Fruit fly (Drosophila melanogaster) whole organism, embryonic: ENCODE measurements around the gene CG13008.

Experiments used
- Atf6 ChIP-seq: fragments of 200-800 bp; sonication (Bioruptor generic); IDR thresholded peaks from 2 replicates; pipeline ENCODE4 v1.3.6; 2022; ENCODE audit warnings: missing biosample characterization, missing genetic modification characterization
- CG11398 ChIP-seq: fragments of 200-800 bp; sonication (Bioruptor generic); optimal IDR thresholded peaks from 2 replicates; lab custom pipeline; 2016; ENCODE audit warnings: missing biosample characterization, missing genetic modification characterization
- CG13775 ChIP-seq: fragments of 200-800 bp; sonication (Bioruptor generic); optimal IDR thresholded peaks from 3 replicates; lab custom pipeline; 2017; ENCODE audit warnings: missing biosample characterization, mild to moderate bottlenecking, missing genetic modification characterization
- CG14965 ChIP-seq: fragments of 200-800 bp; sonication (Bioruptor generic); optimal IDR thresholded peaks from 2 replicates; lab custom pipeline; 2016; ENCODE audit warnings: missing biosample characterization, missing genetic modification characterization, borderline replicate concordance
- CG15073 ChIP-seq: fragments of 200-800 bp; sonication (Bioruptor generic); optimal IDR thresholded peaks from 2 replicates; lab custom pipeline; 2016; ENCODE audit warnings: missing biosample characterization, missing genetic modification characterization
- CG1529 ChIP-seq: fragments of 200-800 bp; sonication (Bioruptor generic); optimal IDR thresholded peaks from 3 replicates; lab custom pipeline; 2018; ENCODE audit warnings: missing biosample characterization, missing genetic modification characterization
- CG15479 ChIP-seq: fragments of 200-800 bp; sonication (Bioruptor generic); optimal IDR thresholded peaks from 3 replicates; lab custom pipeline; 2019; ENCODE audit warnings: missing biosample characterization, mild to moderate bottlenecking, missing genetic modification characterization, moderate library complexity
- CG17385 ChIP-seq: fragments of 200-800 bp; sonication (Bioruptor generic); optimal IDR thresholded peaks from 3 replicates; lab custom pipeline; 2018; ENCODE audit warnings: missing biosample characterization, mild to moderate bottlenecking, missing genetic modification characterization
- CG1792 ChIP-seq: fragments of 200-800 bp; sonication (Bioruptor generic); optimal IDR thresholded peaks from 2 replicates; lab custom pipeline; 2016; ENCODE audit warnings: missing biosample characterization, missing genetic modification characterization
- CG32532 ChIP-seq: fragments of 200-800 bp; sonication (Bioruptor generic); IDR thresholded peaks from 2 replicates; pipeline ENCODE4 v1.3.6; 2022; ENCODE audit warnings: missing biosample characterization, missing genetic modification characterization
- CG33213 ChIP-seq: fragments of 200-800 bp; sonication (Bioruptor generic); optimal IDR thresholded peaks from 3 replicates; lab custom pipeline; 2016; ENCODE audit warnings: missing biosample characterization, missing genetic modification characterization
- CG34224 ChIP-seq: fragments of 200-800 bp; sonication (Bioruptor generic); IDR thresholded peaks from 3 replicates; pipeline ENCODE4 v1.3.6; 2022; ENCODE audit warnings: missing biosample characterization, missing genetic modification characterization; ENCODE audit not compliant: partially characterized antibody
- CG4730 ChIP-seq: fragments of 200-800 bp; sonication (Bioruptor generic); IDR thresholded peaks from 2 replicates; pipeline ENCODE4 v1.3.6; 2022; ENCODE audit warnings: missing biosample characterization, missing genetic modification characterization
- CG6175 ChIP-seq: fragments of 200-800 bp; sonication (Bioruptor generic); IDR thresholded peaks from 3 replicates; pipeline ENCODE4 v1.3.6; 2022; ENCODE audit warnings: missing biosample characterization, missing genetic modification characterization
- CG6854 ChIP-seq: fragments of 200-800 bp; sonication (Bioruptor generic); optimal IDR thresholded peaks from 3 replicates; lab custom pipeline; 2017; ENCODE audit warnings: missing biosample characterization, mild to moderate bottlenecking, missing genetic modification characterization
- CG7786 ChIP-seq: fragments of 200-800 bp; sonication (Bioruptor generic); optimal IDR thresholded peaks from 2 replicates; lab custom pipeline; 2016; ENCODE audit warnings: missing biosample characterization, missing genetic modification characterization
- CG7963 ChIP-seq: fragments of 200-800 bp; sonication (Bioruptor generic); IDR thresholded peaks from 3 replicates; pipeline ENCODE4 v1.3.6; 2022; ENCODE audit warnings: missing biosample characterization, missing genetic modification characterization; ENCODE audit not compliant: partially characterized antibody
- CG9876 ChIP-seq: fragments of 200-800 bp; sonication (Bioruptor generic); optimal IDR thresholded peaks from 2 replicates; lab custom pipeline; 2016; ENCODE audit warnings: missing biosample characterization, missing genetic modification characterization
- CoRest ChIP-seq: fragments of 200-800 bp; sonication (Bioruptor generic); optimal IDR thresholded peaks from 3 replicates; lab custom pipeline; 2018; ENCODE audit warnings: missing biosample characterization, mild to moderate bottlenecking, missing genetic modification characterization, moderate library complexity
- Doc2 ChIP-seq: fragments of 200-800 bp; sonication (Bioruptor generic); IDR thresholded peaks from 2 replicates; pipeline ENCODE4 v1.3.6; 2022; ENCODE audit warnings: missing biosample characterization, missing genetic modification characterization
- ERR ChIP-seq: fragments of 200-800 bp; sonication (Bioruptor generic); optimal IDR thresholded peaks from 2 replicates; lab custom pipeline; 2016; ENCODE audit warnings: missing biosample characterization, missing genetic modification characterization
- Fer1 ChIP-seq: fragments of 200-800 bp; sonication (Bioruptor generic); optimal IDR thresholded peaks from 2 replicates; lab custom pipeline; 2017; ENCODE audit warnings: missing biosample characterization, mild to moderate bottlenecking, missing genetic modification characterization
- Hand ChIP-seq: fragments of 200-800 bp; sonication (Bioruptor generic); optimal IDR thresholded peaks from 2 replicates; lab custom pipeline; 2017; ENCODE audit warnings: mild to moderate bottlenecking, missing biosample characterization, missing genetic modification reagents, missing genetic modification characterization
- Neu2 ChIP-seq: fragments of 200-800 bp; sonication (Bioruptor generic); optimal IDR thresholded peaks from 3 replicates; lab custom pipeline; 2016; ENCODE audit warnings: missing biosample characterization, missing genetic modification characterization, borderline replicate concordance
- Nf-YC ChIP-seq: fragments of 200-800 bp; optimal IDR thresholded peaks from 3 replicates; lab custom pipeline; 2019; ENCODE audit warnings: missing biosample characterization, mild to moderate bottlenecking, missing genetic modification characterization, moderate library complexity
- PHDP ChIP-seq: fragments of 200-800 bp; sonication (Bioruptor generic); optimal IDR thresholded peaks from 3 replicates; lab custom pipeline; 2018; ENCODE audit warnings: missing biosample characterization, mild to moderate bottlenecking, missing genetic modification characterization, moderate library complexity
- TFAM ChIP-seq: fragments of 200-800 bp; sonication (Bioruptor generic); optimal IDR thresholded peaks from 2 replicates; lab custom pipeline; 2017; ENCODE audit warnings: missing biosample characterization, missing genetic modification characterization, inconsistent platforms
- abd-A ChIP-seq: fragments of 200-800 bp; sonication (Bioruptor generic); optimal IDR thresholded peaks from 3 replicates; lab custom pipeline; 2019; ENCODE audit warnings: missing biosample characterization, mild to moderate bottlenecking, missing genetic modification characterization, moderate library complexity
- ash1 ChIP-seq: fragments of 200-800 bp; sonication (Bioruptor generic); optimal IDR thresholded peaks from 2 replicates; lab custom pipeline; 2018; ENCODE audit warnings: missing biosample characterization, mild to moderate bottlenecking, missing genetic modification characterization
- bbx ChIP-seq: fragments of 200-800 bp; sonication (Bioruptor generic); IDR thresholded peaks from 2 replicates; pipeline ENCODE4 v1.3.6; 2022; ENCODE audit warnings: missing biosample characterization, missing genetic modification characterization; ENCODE audit not compliant: partially characterized antibody
- bsh ChIP-seq, 2 experiments: fragments of 200-800 bp; sonication (Bioruptor generic); optimal IDR thresholded peaks; 2 replicates each; lab custom pipeline; 2017 to 2018; ENCODE audit warnings: mild to moderate bottlenecking in 2 of 2, missing biosample characterization in 2 of 2, missing genetic modification characterization in 2 of 2, moderate library complexity in 1 of 2
- cwo ChIP-seq: fragments of 200-800 bp; sonication (Bioruptor generic); optimal IDR thresholded peaks from 3 replicates; lab custom pipeline; 2017; ENCODE audit warnings: missing biosample characterization, missing genetic modification characterization, mild to moderate bottlenecking, moderate library complexity, missing genetic modification reagents
- dati ChIP-seq: fragments of 200-800 bp; sonication (Bioruptor generic); IDR thresholded peaks from 2 replicates; pipeline ENCODE4 v1.3.6; 2022; ENCODE audit warnings: missing biosample characterization, missing genetic modification characterization
- dysf ChIP-seq: fragments of 200-800 bp; sonication (Bioruptor generic); IDR thresholded peaks from 3 replicates; pipeline ENCODE4 v1.3.6; 2022; ENCODE audit warnings: missing biosample characterization, missing genetic modification characterization
- eyg ChIP-seq: fragments of 200-800 bp; sonication (Bioruptor generic); optimal IDR thresholded peaks from 3 replicates; lab custom pipeline; 2016; ENCODE audit warnings: missing biosample characterization, missing genetic modification characterization
- fd3F ChIP-seq: fragments of 200-800 bp; sonication (Bioruptor generic); optimal IDR thresholded peaks from 2 replicates; lab custom pipeline; 2018; ENCODE audit warnings: missing biosample characterization, mild to moderate bottlenecking, missing genetic modification characterization, moderate library complexity
- ftz-f1 ChIP-seq: fragments of 200-800 bp; sonication (Bioruptor generic); optimal IDR thresholded peaks from 2 replicates; lab custom pipeline; 2016; ENCODE audit warnings: missing biosample characterization, missing genetic modification characterization
- gcm ChIP-seq: fragments of 200-800 bp; sonication (Bioruptor generic); optimal IDR thresholded peaks from 2 replicates; lab custom pipeline; 2019; ENCODE audit warnings: missing biosample characterization, mild to moderate bottlenecking, missing genetic modification characterization, moderate library complexity
- gcm2 ChIP-seq: fragments of 200-800 bp; sonication (Bioruptor generic); optimal IDR thresholded peaks from 2 replicates; lab custom pipeline; 2016; ENCODE audit warnings: missing biosample characterization, missing genetic modification characterization
- inv ChIP-seq: fragments of 200-800 bp; sonication (Bioruptor generic); IDR thresholded peaks from 2 replicates; pipeline ENCODE4 v1.3.6; 2022; ENCODE audit warnings: missing biosample characterization, missing genetic modification characterization; ENCODE audit not compliant: partially characterized antibody
- lmd ChIP-seq: fragments of 200-800 bp; sonication (Bioruptor generic); IDR thresholded peaks from 2 replicates; pipeline ENCODE4 v1.3.6; 2022; ENCODE audit warnings: missing biosample characterization, missing genetic modification characterization
- lov ChIP-seq, 2 experiments: fragments of 200-800 bp in 1 of 2; fragments of >200 bp in 1 of 2; sonication (Bioruptor generic) in 1 of 2; IDR thresholded peaks in 1 of 2; optimal IDR thresholded peaks in 1 of 2; 2 replicates in 1 of 2; 3 replicates in 1 of 2; pipeline versions ENCODE4 v1.3.6 to Lab custom; 2017 to 2022; ENCODE audit warnings: missing biosample characterization in 1 of 2, missing genetic modification characterization in 1 of 2
- nerfin-1 ChIP-seq: fragments of 200-800 bp; sonication (Bioruptor generic); optimal IDR thresholded peaks from 3 replicates; lab custom pipeline; 2019; ENCODE audit warnings: missing biosample characterization, mild to moderate bottlenecking, missing genetic modification characterization, moderate library complexity
- pan ChIP-seq, 4 experiments: fragments of >200 bp in 3 of 4; fragments of 200-800 bp in 1 of 4; sonication (Bioruptor generic) in 1 of 4; optimal IDR thresholded peaks in 3 of 4; IDR thresholded peaks in 1 of 4; 2 replicates each; pipeline versions ENCODE4 v1.3.6 to Lab custom; 2017 to 2022; ENCODE audit warnings: missing biosample characterization in 2 of 4, missing genetic modification characterization in 2 of 4, mixed read lengths in 1 of 4
- slou ChIP-seq: fragments of 200-800 bp; sonication (Bioruptor generic); optimal IDR thresholded peaks from 3 replicates; lab custom pipeline; 2016; ENCODE audit warnings: missing biosample characterization, missing genetic modification characterization
- trem ChIP-seq: fragments of 200-800 bp; optimal IDR thresholded peaks from 3 replicates; lab custom pipeline; 2019; ENCODE audit warnings: missing biosample characterization, mild to moderate bottlenecking, missing genetic modification characterization, moderate library complexity
- unc-4 ChIP-seq: fragments of 200-800 bp; sonication (Bioruptor generic); IDR thresholded peaks from 2 replicates; pipeline ENCODE4 v1.3.6; 2022; ENCODE audit warnings: missing biosample characterization, missing genetic modification characterization; ENCODE audit not compliant: partially characterized antibody
- z ChIP-seq: fragments of 200-800 bp; sonication (Bioruptor generic); IDR thresholded peaks from 3 replicates; pipeline ENCODE4 v1.3.6; 2022; ENCODE audit warnings: missing biosample characterization, missing genetic modification characterization
- zen2 ChIP-seq: fragments of 200-800 bp; sonication (Bioruptor generic); IDR thresholded peaks from 3 replicates; pipeline ENCODE4 v1.3.6; 2022; ENCODE audit warnings: missing biosample characterization, missing genetic modification characterization; ENCODE audit not compliant: partially characterized antibody

Gene CG13008

DNA sequence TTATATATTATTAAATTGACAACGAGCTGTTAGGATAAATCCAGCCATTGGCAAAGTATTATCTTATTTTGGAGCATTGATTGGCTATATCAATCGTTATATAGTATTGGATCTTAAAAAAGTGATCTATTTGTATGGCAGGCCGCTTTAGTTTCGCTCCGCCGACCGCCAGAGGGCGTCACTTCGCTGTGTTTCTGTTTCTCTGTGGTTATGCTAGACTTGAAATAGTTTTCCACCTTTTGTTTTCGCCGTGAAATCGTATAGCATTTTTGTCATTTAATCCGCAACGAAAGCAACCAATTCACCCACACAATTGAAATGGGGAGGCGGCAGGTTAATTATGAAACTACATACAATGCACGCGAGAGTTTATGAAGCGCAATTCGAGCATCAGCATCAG is 35.7 kb downstream of the CG13008 start (continued):
- no peak for TF ChIP-seq bbx (GFP tag; lab: Robert Waterston, UW)
- TF ChIP-seq trem (tag; lab: Kevin White, UChicago) = peak; percentile 69
- TF ChIP-seq TFAM (GFP tag; lab: Kevin White, UChicago) = no peak
- TF ChIP-seq inv (GFP tag; lab: Robert Waterston, UW) = no peak
- TF ChIP-seq Neu2 (GFP tag; lab: Kevin White, UChicago) = no peak
- TF ChIP-seq CG17385 (GFP tag; lab: Kevin White, UChicago) = peak; percentile 27
- peak; percentile 26; the same call in 1 of the 2 replicates for TF ChIP-seq CG32532
- no peak for TF ChIP-seq fd3F
- no peak for TF ChIP-seq Fer1 (GFP tag; lab: Kevin White, UChicago)
- TF ChIP-seq CG11398 (GFP tag; lab: Kevin White, UChicago) = no peak
- no peak for TF ChIP-seq CG1792 (GFP tag; lab: Kevin White, UChicago)
- TF ChIP-seq ERR = no peak
- TF ChIP-seq Hand (GFP tag; lab: Kevin White, UChicago) = no peak
- TF ChIP-seq zen2 = no peak
- no peak for TF ChIP-seq CG6854 (GFP tag; lab: Kevin White, UChicago)
- no peak for TF ChIP-seq z (GFP tag; lab: Robert Waterston, UW)
- TF ChIP-seq unc-4 (GFP tag; lab: Robert Waterston, UW) = no peak
- no peak for TF ChIP-seq ftz-f1 (GFP tag; lab: Kevin White, UChicago)
- no peak for TF ChIP-seq CG13775
- TF ChIP-seq dati (GFP tag; lab: Robert Waterston, UW) = no peak
- no peak for TF ChIP-seq bsh (GFP tag; optimal IDR thresholded peaks at IDR 0.05; lab: Kevin White, UChicago)
- TF ChIP-seq abd-A = no peak
- no peak for TF ChIP-seq CG7963 (GFP tag; lab: Robert Waterston, UW)
- no peak for TF ChIP-seq CG33213
- no peak for TF ChIP-seq CG34224 (GFP tag; lab: Robert Waterston, UW)
- TF ChIP-seq slou (GFP tag; lab: Kevin White, UChicago) = no peak
- TF ChIP-seq CG6175 (GFP tag; lab: Robert Waterston, UW) = no peak
- no peak for TF ChIP-seq CoRest (tag; lab: Kevin White, UChicago)
- TF ChIP-seq pan (optimal IDR thresholded peaks at IDR 0.05; lab: Kevin White, UChicago) = no peak
- peak in 1 of 2 experiments; percentile 13 for TF ChIP-seq pan (GFP tag; optimal IDR thresholded peaks at IDR 0.05 in 1 of 2, IDR thresholded peaks at IDR 0.05 in 1 of 2)
- TF ChIP-seq Doc2 (GFP tag; lab: Robert Waterston, UW) = no peak
- no peak for TF ChIP-seq CG15479
- no peak for TF ChIP-seq lov (optimal IDR thresholded peaks at IDR 0.05; lab: Kevin White, UChicago)
- TF ChIP-seq lov (GFP tag; IDR thresholded peaks at IDR 0.05; lab: Robert Waterston, UW) = 0 out of 3 replicates have a peak, but pooled peaks have one; percentile 42
- TF ChIP-seq ash1 = no peak
- TF ChIP-seq dysf (GFP tag; lab: Robert Waterston, UW) = no peak
- no peak for TF ChIP-seq CG7786 (GFP tag; lab: Kevin White, UChicago)
- no peak for TF ChIP-seq Nf-YC (tag; lab: Kevin White, UChicago)
- TF ChIP-seq Atf6 = no peak
- no peak for TF ChIP-seq gcm
- peak; percentile 13 for TF ChIP-seq CG1529 (GFP tag; lab: Kevin White, UChicago)
- no peak for TF ChIP-seq cwo (GFP tag; lab: Kevin White, UChicago)
- no peak for TF ChIP-seq CG15073
- TF ChIP-seq lmd (GFP tag; lab: Robert Waterston, UW) = no peak
- TF ChIP-seq PHDP = no peak
- TF ChIP-seq CG9876 = no peak
- no peak for TF ChIP-seq gcm2
- peak; percentile 93 for TF ChIP-seq CG14965 (GFP tag; lab: Kevin White, UChicago)
- no peak for TF ChIP-seq CG4730
- no peak for TF ChIP-seq nerfin-1 (tag; lab: Kevin White, UChicago)
- no peak for TF ChIP-seq eyg (GFP tag; lab: Kevin White, UChicago)
